Worm (Caenorhabditis elegans) whole organism, young adult: Measurements from ENCODE around the gene fbxa-208.

Source experiments
- B0261.1 ChIP-seq: sonication (generic microtip); optimal IDR thresholded peaks from 2 replicates; lab custom pipeline; 2016; ENCODE audit warnings: mild to moderate bottlenecking, missing genetic modification characterization, moderate library complexity, missing compliant biosample characterization
- C06A6.2 ChIP-seq: fragments of 200-800 bp; sonication (Bioruptor generic); conservative IDR thresholded peaks from 2 replicates; pipeline ENCODE4 v1.3.6; 2022; ENCODE audit warnings: missing genetic modification characterization, missing compliant biosample characterization
- F33H1.4 ChIP-seq: fragments of 200-800 bp; sonication (Bioruptor generic); IDR thresholded peaks from 2 replicates; pipeline ENCODE4 v1.3.6; 2022; ENCODE audit warnings: missing genetic modification reagents, missing genetic modification characterization, missing compliant biosample characterization
- F37B4.10 ChIP-seq: fragments of 200-800 bp; sonication (Bioruptor generic); IDR thresholded peaks from 2 replicates; pipeline ENCODE4 v1.3.6; 2022; ENCODE audit warnings: missing genetic modification characterization, missing compliant biosample characterization
- F39B2.1 ChIP-seq: fragments of 200-800 bp; sonication (Bioruptor generic); IDR thresholded peaks from 2 replicates; pipeline ENCODE4 v1.3.6; 2022; ENCODE audit warnings: missing genetic modification reagents, missing genetic modification characterization, missing compliant biosample characterization
- F57C9.4 ChIP-seq: sonication (generic microtip); optimal IDR thresholded peaks from 2 replicates; lab custom pipeline; 2017; ENCODE audit warnings: mild to moderate bottlenecking, missing genetic modification characterization, missing compliant biosample characterization
- T07F8.4 ChIP-seq: sonication (generic microtip); optimal IDR thresholded peaks from 2 replicates; lab custom pipeline; 2016; ENCODE audit warnings: mild to moderate bottlenecking, missing genetic modification characterization, moderate library complexity, missing compliant biosample characterization
- Y56A3A.18 ChIP-seq: fragments of 200-800 bp; sonication (Bioruptor generic); IDR thresholded peaks from 2 replicates; pipeline ENCODE4 v1.3.6; 2022; ENCODE audit warnings: missing genetic modification reagents, missing genetic modification characterization, missing compliant biosample characterization
- akir-1 ChIP-seq: fragments of 200-800 bp; sonication (Bioruptor generic); optimal IDR thresholded peaks from 2 replicates; lab custom pipeline; 2018; ENCODE audit warnings: mild to moderate bottlenecking, missing genetic modification characterization, moderate library complexity, missing compliant biosample characterization
- atf-7 ChIP-seq: sonication (generic microtip); optimal IDR thresholded peaks from 2 replicates; lab custom pipeline; 2017; ENCODE audit warnings: mild to moderate bottlenecking, missing genetic modification characterization, missing compliant biosample characterization
- attf-3 ChIP-seq: fragments of 200-800 bp; sonication (Bioruptor generic); conservative IDR thresholded peaks from 2 replicates; pipeline ENCODE4 v1.3.6; 2022; ENCODE audit warnings: missing genetic modification reagents, missing genetic modification characterization, missing compliant biosample characterization
- attf-5 ChIP-seq: fragments of 200-800 bp; sonication (Bioruptor generic); optimal IDR thresholded peaks from 2 replicates; lab custom pipeline; 2018; ENCODE audit warnings: mild to moderate bottlenecking, missing genetic modification characterization, missing compliant biosample characterization
- dox-1 ChIP-seq: fragments of 200-800 bp; sonication (Bioruptor generic); IDR thresholded peaks from 2 replicates; pipeline ENCODE4 v1.3.6; 2022; ENCODE audit warnings: missing genetic modification reagents, missing genetic modification characterization, missing compliant biosample characterization
- gei-17 ChIP-seq: fragments of 200-800 bp; sonication (Bioruptor generic); optimal IDR thresholded peaks from 2 replicates; lab custom pipeline; 2018; ENCODE audit warnings: mild to moderate bottlenecking, missing genetic modification characterization, missing compliant biosample characterization
- hmg-1.2 ChIP-seq: fragments of 200-800 bp; sonication (Bioruptor generic); IDR thresholded peaks from 2 replicates; pipeline ENCODE4 v1.3.6; 2022; ENCODE audit warnings: missing genetic modification reagents, missing genetic modification characterization, missing compliant biosample characterization
- hrde-1 ChIP-seq: sonication (generic microtip); optimal IDR thresholded peaks from 2 replicates; lab custom pipeline; 2016; ENCODE audit warnings: missing genetic modification characterization, mild to moderate bottlenecking, missing compliant biosample characterization, moderate library complexity, missing genotype, missing genetic modification reagents, borderline replicate concordance
- let-526 ChIP-seq: fragments of 200-800 bp; sonication (Bioruptor generic); IDR thresholded peaks from 2 replicates; pipeline ENCODE4 v1.3.6; 2022; ENCODE audit warnings: missing genetic modification reagents, missing genetic modification characterization, missing compliant biosample characterization
- lin-26 ChIP-seq: fragments of 200-800 bp; sonication (Bioruptor generic); IDR thresholded peaks from 2 replicates; pipeline ENCODE4 v1.3.6; 2022; ENCODE audit warnings: missing genetic modification reagents, missing genetic modification characterization, missing compliant biosample characterization
- lin-40 ChIP-seq: sonication (generic microtip); optimal IDR thresholded peaks from 2 replicates; lab custom pipeline; 2016; ENCODE audit warnings: missing genetic modification characterization, mild to moderate bottlenecking, missing compliant biosample characterization, missing genotype, missing genetic modification reagents
- lsl-1 ChIP-seq: fragments of 200-800 bp; sonication (Bioruptor generic); optimal IDR thresholded peaks from 2 replicates; lab custom pipeline; 2018; ENCODE audit warnings: mild to moderate bottlenecking, missing genetic modification characterization, moderate library complexity, missing compliant biosample characterization
- madf-10 ChIP-seq: sonication (generic microtip); optimal IDR thresholded peaks from 2 replicates; lab custom pipeline; 2016; ENCODE audit warnings: mild to moderate bottlenecking, missing genetic modification characterization, missing compliant biosample characterization
- madf-3 ChIP-seq: fragments of 200-800 bp; sonication (Bioruptor generic); IDR thresholded peaks from 2 replicates; pipeline ENCODE4 v1.3.6; 2022; ENCODE audit warnings: missing genetic modification reagents, missing genetic modification characterization, missing compliant biosample characterization
- mel-28 ChIP-seq: sonication (generic microtip); optimal IDR thresholded peaks from 2 replicates; lab custom pipeline; 2016; ENCODE audit warnings: borderline replicate concordance, mild to moderate bottlenecking, missing genetic modification characterization, missing compliant biosample characterization
- mes-4 ChIP-seq: sonication (generic microtip); optimal IDR thresholded peaks from 2 replicates; lab custom pipeline; 2016; ENCODE audit warnings: missing genotype, missing genetic modification characterization, missing compliant biosample characterization
- mxl-1 ChIP-seq: sonication (generic microtip); optimal IDR thresholded peaks from 2 replicates; lab custom pipeline; 2016; ENCODE audit warnings: missing genetic modification characterization, missing compliant biosample characterization
- nhr-80 ChIP-seq: sonication (generic microtip); optimal IDR thresholded peaks from 2 replicates; lab custom pipeline; 2016; ENCODE audit warnings: missing genetic modification characterization, missing compliant biosample characterization
- pbrm-1 ChIP-seq: fragments of 200-800 bp; sonication (Bioruptor generic); IDR thresholded peaks from 2 replicates; pipeline ENCODE4 v1.3.6; 2022; ENCODE audit warnings: missing genetic modification reagents, missing genetic modification characterization, missing compliant biosample characterization
- rec-8 ChIP-seq, 2 experiments: sonication (generic microtip); optimal IDR thresholded peaks; 2 replicates each; lab custom pipeline; 2016; ENCODE audit warnings: mild to moderate bottlenecking in 2 of 2, missing genetic modification characterization in 2 of 2, missing genetic modification reagents in 2 of 2, missing genotype in 2 of 2, missing biosample characterization in 1 of 2, missing compliant biosample characterization in 1 of 2, moderate library complexity in 1 of 2
- rpc-1 ChIP-seq, 2 experiments: fragments of 150-350 bp in 1 of 2; sonication (generic microtip) in 1 of 2; optimal IDR thresholded peaks; 2 replicates each; lab custom pipeline; 2014 to 2018; ENCODE audit warnings: missing biosample characterization in 1 of 2, missing genetic modification characterization in 1 of 2, missing genetic modification reagents in 1 of 2, missing genotype in 1 of 2
- sdz-38 ChIP-seq: sonication (generic microtip); optimal IDR thresholded peaks from 2 replicates; lab custom pipeline; 2016; ENCODE audit warnings: missing genotype, missing genetic modification characterization, missing compliant biosample characterization
- somi-1 ChIP-seq: fragments of 200-800 bp; sonication (Bioruptor generic); optimal IDR thresholded peaks from 2 replicates; lab custom pipeline; 2018; ENCODE audit warnings: mild to moderate bottlenecking, missing genetic modification characterization, missing compliant biosample characterization
- tbp1 ChIP-seq: fragments of 200-800 bp; sonication (Bioruptor generic); optimal IDR thresholded peaks from 2 replicates; lab custom pipeline; 2018; ENCODE audit warnings: mild to moderate bottlenecking, missing genetic modification characterization, missing compliant biosample characterization
- tlf-1 ChIP-seq: fragments of 200-800 bp; sonication (Bioruptor generic); optimal IDR thresholded peaks from 2 replicates; lab custom pipeline; 2018; ENCODE audit warnings: mild to moderate bottlenecking, missing genetic modification characterization, missing compliant biosample characterization
- xnd-1 ChIP-seq: sonication (generic microtip); optimal IDR thresholded peaks from 2 replicates; lab custom pipeline; 2016; ENCODE audit warnings: missing genotype, missing genetic modification reagents, missing genetic modification characterization, missing compliant biosample characterization
- zfh-2 ChIP-seq: fragments of 200-800 bp; sonication (Bioruptor generic); conservative IDR thresholded peaks from 2 replicates; pipeline ENCODE4 v1.3.6; 2022; ENCODE audit warnings: missing genetic modification reagents, missing genetic modification characterization, missing compliant biosample characterization
- zim-3 ChIP-seq: sonication (generic microtip); optimal IDR thresholded peaks from 2 replicates; lab custom pipeline; 2017; ENCODE audit warnings: mild to moderate bottlenecking, missing genetic modification characterization, moderate library complexity, missing compliant biosample characterization
- ztf-28 ChIP-seq: fragments of 200-800 bp; sonication (Bioruptor generic); IDR thresholded peaks from 2 replicates; pipeline ENCODE4 v1.3.6; 2022; ENCODE audit warnings: missing genetic modification reagents, missing genetic modification characterization, missing compliant biosample characterization
- ztf-6 ChIP-seq: fragments of 200-800 bp; sonication (Bioruptor generic); IDR thresholded peaks from 2 replicates; pipeline ENCODE4 v1.3.6; 2022; ENCODE audit warnings: missing genetic modification reagents, missing genetic modification characterization, missing compliant biosample characterization

Gene fbxa-208

ce11 chrIII:1225595-1225994, 31.0 kb upstream of the fbxa-208 start:
- TF ChIP-seq attf-5 (GFP tag; lab: Kevin White, UChicago) (no peak), C06A6.2 (GFP tag; lab: Robert Waterston, UW) (no peak), pbrm-1 (GFP tag; lab: Robert Waterston, UW) (no peak), nhr-80 (tag; lab: Kevin White, UChicago) (no peak), madf-10 (tag; lab: Kevin White, UChicago) (no peak), hrde-1 (tag; lab: Kevin White, UChicago) (no peak), lin-40 (tag; lab: Kevin White, UChicago) (no peak)

- no peak for TF ChIP-seq Y56A3A.18
- TF ChIP-seq hmg-1.2 (GFP tag; lab: Robert Waterston, UW) = peak; percentile 56; the same call in 1 of the 2 replicates
- peak; percentile 62 for TF ChIP-seq nhr-80 (tag; lab: Kevin White, UChicago)
- TF ChIP-seq lsl-1 (GFP tag; lab: Kevin White, UChicago) = no peak
- no peak for TF ChIP-seq lin-26 (GFP tag; lab: Robert Waterston, UW)
These were observed 30.4 kb upstream of the fbxa-208 start for ce11 chrIII:1226256-1226655.

ce11 chrIII:1228593-1228992, 28.0 kb upstream of the fbxa-208 start:
- TF ChIP-seq T07F8.4 (tag; lab: Kevin White, UChicago) = no peak
- no peak for TF ChIP-seq tlf-1 (GFP tag; lab: Kevin White, UChicago)
- no peak for TF ChIP-seq akir-1
- no peak for TF ChIP-seq sdz-38 (tag; lab: Kevin White, UChicago)
- TF ChIP-seq mxl-1 (tag; lab: Kevin White, UChicago) = no peak
- TF ChIP-seq lsl-1 (GFP tag; lab: Kevin White, UChicago) = no peak
- no peak for TF ChIP-seq madf-3 (GFP tag; lab: Robert Waterston, UW)
- no peak for TF ChIP-seq F39B2.1 (GFP tag; lab: Robert Waterston, UW)
- TF ChIP-seq zim-3 (tag; lab: Kevin White, UChicago) = no peak
- TF ChIP-seq F57C9.4 = no peak
- TF ChIP-seq dox-1 = no peak
- TF ChIP-seq xnd-1 = no peak
- no peak for TF ChIP-seq ztf-28
- TF ChIP-seq somi-1 (GFP tag; lab: Kevin White, UChicago) = no peak

- TF ChIP-seq hmg-1.2 (GFP tag; lab: Robert Waterston, UW) (peak; percentile 79), ztf-6 (GFP tag; lab: Robert Waterston, UW) (no peak), atf-7 (tag; lab: Kevin White, UChicago) (no peak), zfh-2 (peak; percentile 63)
These were observed 27.1 kb upstream of the fbxa-208 start for ce11 chrIII:1229510-1229909.

ce11 chrIII:1230174-1230573, 26.4 kb upstream of the fbxa-208 start, which contains the start of gene pes-4:
Gene pes-4 (minus strand): TSS chrIII:1230274.
- TF ChIP-seq hmg-1.2 (GFP tag; lab: Robert Waterston, UW) = peak; percentile 46; the same call in 1 of the 2 replicates
- TF ChIP-seq mel-28 = no peak
- TF ChIP-seq F57C9.4 = no peak
- TF ChIP-seq, all 124 proteins: peak for 1

- no peak for TF ChIP-seq let-526
- TF ChIP-seq hrde-1 (tag; lab: Kevin White, UChicago) = no peak
- TF ChIP-seq C06A6.2 (GFP tag; lab: Robert Waterston, UW) = no peak
- TF ChIP-seq gei-17 = no peak
- no peak for TF ChIP-seq F33H1.4 (GFP tag; lab: Robert Waterston, UW)
- TF ChIP-seq Y56A3A.18 = no peak
- TF ChIP-seq mes-4 (tag; lab: Kevin White, UChicago) = no peak
- peak; percentile 13 for TF ChIP-seq rpc-1 (optimal IDR thresholded peaks at IDR 0.05; lab: Kevin White, UChicago)
- peak; percentile 60 for TF ChIP-seq rpc-1 (tag; optimal IDR thresholded peaks at IDR 0.05; lab: Kevin White, UChicago)
- TF ChIP-seq B0261.1 (tag; lab: Kevin White, UChicago) = peak; percentile 65
- no peak for TF ChIP-seq F37B4.10
- peak; percentile 82 for TF ChIP-seq tbp1
- TF ChIP-seq attf-3 (GFP tag; lab: Robert Waterston, UW) = no peak
- TF ChIP-seq rec-8 (tag; optimal IDR thresholded peaks at IDR 0.05; lab: Kevin White, UChicago) = no peak
These were observed 25.9 kb upstream of the fbxa-208 start for ce11 chrIII:1230672-1231071.
